Fruit fly (Drosophila melanogaster) whole organism, embryonic: Measurements from ENCODE around the gene Notum.
A peak's percentile ranks its signal among the peaks of the same experiment; 100 is the strongest.

ENCODE experiments used
- ATbp ChIP-seq: fragments of 200-800 bp; sonication (Bioruptor generic); optimal IDR thresholded peaks from 2 replicates; lab custom pipeline; 2017; ENCODE audit warnings: missing biosample characterization, mild to moderate bottlenecking, missing genetic modification characterization, missing genetic modification reagents
- Abd-B ChIP-seq: fragments of 200-800 bp; sonication (Bioruptor generic); optimal IDR thresholded peaks from 2 replicates; lab custom pipeline; 2018; ENCODE audit warnings: missing biosample characterization, mild to moderate bottlenecking, missing genetic modification characterization, moderate library complexity
- Adf1 ChIP-seq: fragments of 200-800 bp; sonication (Bioruptor generic); IDR thresholded peaks from 2 replicates; pipeline ENCODE4 v1.3.6; 2022; ENCODE audit warnings: missing biosample characterization, missing genetic modification characterization
- Asciz ChIP-seq: fragments of 200-800 bp; sonication (Bioruptor generic); optimal IDR thresholded peaks from 2 replicates; lab custom pipeline; 2017; ENCODE audit warnings: missing biosample characterization, mild to moderate bottlenecking, missing genetic modification characterization, missing genetic modification reagents
- B-H1 ChIP-seq: fragments of 200-800 bp; sonication (Bioruptor generic); IDR thresholded peaks from 3 replicates; pipeline ENCODE4 v1.3.6; 2022; ENCODE audit warnings: missing biosample characterization, missing genetic modification characterization
- Blimp-1 ChIP-seq: fragments of 200-800 bp; sonication (Bioruptor generic); optimal IDR thresholded peaks from 3 replicates; lab custom pipeline; 2018; ENCODE audit warnings: missing biosample characterization, missing genetic modification characterization, mild to moderate bottlenecking, moderate library complexity, missing genetic modification reagents
- CG11504 ChIP-seq: fragments of 200-800 bp; sonication (Bioruptor generic); optimal IDR thresholded peaks from 3 replicates; lab custom pipeline; 2019; ENCODE audit warnings: missing biosample characterization, mild to moderate bottlenecking, missing genetic modification characterization, moderate library complexity
- CG1233 ChIP-seq: fragments of 200-800 bp; sonication (Bioruptor generic); optimal IDR thresholded peaks from 4 replicates; lab custom pipeline; 2018; ENCODE audit warnings: missing biosample characterization, mild to moderate bottlenecking, missing genetic modification characterization
- CG14667 ChIP-seq: fragments of 200-800 bp; sonication (Bioruptor generic); IDR thresholded peaks from 2 replicates; pipeline ENCODE4 v1.3.6; 2022; ENCODE audit warnings: missing biosample characterization, missing genetic modification characterization
- CG15601 ChIP-seq: fragments of 200-800 bp; sonication (Bioruptor generic); optimal IDR thresholded peaks from 3 replicates; lab custom pipeline; 2019; ENCODE audit warnings: missing biosample characterization, mild to moderate bottlenecking, missing genetic modification characterization, moderate library complexity
- CG16779 ChIP-seq: fragments of 200-800 bp; sonication (Bioruptor generic); IDR thresholded peaks from 2 replicates; pipeline ENCODE4 v1.3.6; 2022; ENCODE audit warnings: missing biosample characterization, missing genetic modification characterization
- CG17186 ChIP-seq: fragments of 200-800 bp; sonication (Bioruptor generic); optimal IDR thresholded peaks from 3 replicates; lab custom pipeline; 2017; ENCODE audit warnings: missing biosample characterization, missing genetic modification reagents, missing genetic modification characterization
- CG17359 ChIP-seq: fragments of 200-800 bp; sonication (Bioruptor generic); optimal IDR thresholded peaks from 3 replicates; lab custom pipeline; 2018; ENCODE audit warnings: missing biosample characterization, mild to moderate bottlenecking, missing genetic modification characterization, moderate library complexity
- CG2116 ChIP-seq: fragments of 200-800 bp; sonication (Bioruptor generic); optimal IDR thresholded peaks from 3 replicates; lab custom pipeline; 2018; ENCODE audit warnings: missing biosample characterization, mild to moderate bottlenecking, missing genetic modification characterization
- CG2199 ChIP-seq: fragments of 200-800 bp; sonication (Bioruptor generic); IDR thresholded peaks from 3 replicates; pipeline ENCODE4 v1.3.6; 2022; ENCODE audit warnings: missing biosample characterization, missing genetic modification characterization
- CG2678 ChIP-seq: fragments of 200-800 bp; sonication (Bioruptor generic); optimal IDR thresholded peaks from 3 replicates; lab custom pipeline; 2019; ENCODE audit warnings: missing biosample characterization, mild to moderate bottlenecking, missing genetic modification characterization, moderate library complexity
- CG3407 ChIP-seq: fragments of 200-800 bp; sonication (Bioruptor generic); optimal IDR thresholded peaks from 2 replicates; lab custom pipeline; 2018; ENCODE audit warnings: missing biosample characterization, mild to moderate bottlenecking, missing genetic modification characterization
- CG4854 ChIP-seq: fragments of 200-800 bp; sonication (Bioruptor generic); optimal IDR thresholded peaks from 2 replicates; lab custom pipeline; 2016; ENCODE audit warnings: missing biosample characterization, missing genetic modification characterization, inconsistent platforms
- CG6765 ChIP-seq: fragments of 200-800 bp; sonication (Bioruptor generic); optimal IDR thresholded peaks from 3 replicates; lab custom pipeline; 2017; ENCODE audit warnings: missing biosample characterization, mild to moderate bottlenecking, missing genetic modification characterization
- CoRest ChIP-seq: fragments of 200-800 bp; sonication (Bioruptor generic); optimal IDR thresholded peaks from 3 replicates; lab custom pipeline; 2018; ENCODE audit warnings: missing biosample characterization, mild to moderate bottlenecking, missing genetic modification characterization, moderate library complexity
- GATAe ChIP-seq: fragments of 200-800 bp; sonication (Bioruptor generic); conservative IDR thresholded peaks from 2 replicates; pipeline ENCODE4 v1.3.6; 2022; ENCODE audit warnings: missing biosample characterization, missing genetic modification characterization
- HmgD ChIP-seq: fragments of 200-800 bp; sonication (Bioruptor generic); optimal IDR thresholded peaks from 3 replicates; lab custom pipeline; 2016; ENCODE audit warnings: missing biosample characterization, missing genetic modification characterization
- MTF-1 ChIP-seq: fragments of 200-800 bp; sonication (Bioruptor generic); optimal IDR thresholded peaks from 2 replicates; lab custom pipeline; 2018; ENCODE audit warnings: missing biosample characterization, mild to moderate bottlenecking, missing genetic modification characterization, borderline replicate concordance
- NFAT ChIP-seq: fragments of 200-800 bp; sonication (Bioruptor generic); IDR thresholded peaks from 2 replicates; pipeline ENCODE4 v1.3.6; 2022; ENCODE audit warnings: missing biosample characterization, missing genetic modification characterization
- Nf-YB ChIP-seq: fragments of 200-800 bp; sonication (Bioruptor generic); optimal IDR thresholded peaks from 3 replicates; lab custom pipeline; 2019; ENCODE audit warnings: missing biosample characterization, mild to moderate bottlenecking, missing genetic modification characterization, moderate library complexity
- PHDP ChIP-seq: fragments of 200-800 bp; sonication (Bioruptor generic); optimal IDR thresholded peaks from 3 replicates; lab custom pipeline; 2018; ENCODE audit warnings: missing biosample characterization, mild to moderate bottlenecking, missing genetic modification characterization, moderate library complexity
- Scr ChIP-seq: fragments of 200-800 bp; sonication (Bioruptor generic); IDR thresholded peaks from 2 replicates; pipeline ENCODE4 v1.3.6; 2022; ENCODE audit warnings: missing biosample characterization, missing genetic modification characterization; ENCODE audit not compliant: partially characterized antibody
- Sox100B ChIP-seq: fragments of 200-800 bp; sonication (Bioruptor generic); optimal IDR thresholded peaks from 3 replicates; lab custom pipeline; 2018; ENCODE audit warnings: missing biosample characterization, mild to moderate bottlenecking, missing genetic modification characterization
- TFAM ChIP-seq: fragments of 200-800 bp; sonication (Bioruptor generic); optimal IDR thresholded peaks from 2 replicates; lab custom pipeline; 2017; ENCODE audit warnings: missing biosample characterization, missing genetic modification characterization, inconsistent platforms
- Usf ChIP-seq: fragments of 200-800 bp; sonication (Bioruptor generic); optimal IDR thresholded peaks from 2 replicates; lab custom pipeline; 2017; ENCODE audit warnings: missing genotype, missing biosample characterization, missing genetic modification characterization
- ato ChIP-seq: fragments of 200-800 bp; sonication (Bioruptor generic); IDR thresholded peaks from 2 replicates; pipeline ENCODE4 v1.3.6; 2022; ENCODE audit warnings: missing biosample characterization, missing genetic modification characterization; ENCODE audit not compliant: partially characterized antibody
- bsh ChIP-seq, 2 experiments: fragments of 200-800 bp; sonication (Bioruptor generic); optimal IDR thresholded peaks; 2 replicates each; lab custom pipeline; 2017 to 2018; ENCODE audit warnings: mild to moderate bottlenecking in 2 of 2, missing biosample characterization in 2 of 2, missing genetic modification characterization in 2 of 2, moderate library complexity in 1 of 2
- btn ChIP-seq: fragments of 200-800 bp; sonication (Bioruptor generic); optimal IDR thresholded peaks from 2 replicates; lab custom pipeline; 2016; ENCODE audit warnings: missing biosample characterization, missing genetic modification characterization
- caup ChIP-seq: fragments of 200-800 bp; sonication (Bioruptor generic); optimal IDR thresholded peaks from 3 replicates; lab custom pipeline; 2017; ENCODE audit warnings: missing biosample characterization, mild to moderate bottlenecking, missing genetic modification characterization, moderate library complexity; ENCODE audit not compliant: severe bottlenecking
- ci ChIP-seq: fragments of 200-800 bp; sonication (Bioruptor generic); IDR thresholded peaks from 3 replicates; pipeline ENCODE4 v1.3.6; 2022; ENCODE audit warnings: missing biosample characterization, missing genetic modification characterization
- dimm ChIP-seq: fragments of 200-800 bp; sonication (Bioruptor generic); IDR thresholded peaks from 2 replicates; pipeline ENCODE4 v1.3.6; 2022; ENCODE audit warnings: missing biosample characterization, missing genetic modification characterization
- fd64A ChIP-seq: fragments of 200-800 bp; sonication (Bioruptor generic); optimal IDR thresholded peaks from 3 replicates; lab custom pipeline; 2018; ENCODE audit warnings: missing biosample characterization, mild to moderate bottlenecking, missing genetic modification characterization
- gem ChIP-seq: fragments of 200-800 bp; sonication (Bioruptor generic); optimal IDR thresholded peaks from 2 replicates; lab custom pipeline; 2019; ENCODE audit warnings: missing biosample characterization, mild to moderate bottlenecking, missing genetic modification characterization, moderate library complexity
- kah ChIP-seq: fragments of 200-800 bp; sonication (Bioruptor generic); optimal IDR thresholded peaks from 2 replicates; lab custom pipeline; 2018; ENCODE audit warnings: missing biosample characterization, mild to moderate bottlenecking, missing genetic modification characterization
- nau ChIP-seq: fragments of 200-800 bp; sonication (Bioruptor generic); optimal IDR thresholded peaks from 3 replicates; lab custom pipeline; 2017; ENCODE audit warnings: missing biosample characterization, mild to moderate bottlenecking, missing genetic modification characterization, missing genetic modification reagents
- sens ChIP-seq: fragments of 200-800 bp; sonication (Bioruptor generic); peaks from one replicate; lab custom pipeline; 2016; ENCODE audit warnings: missing biosample characterization, missing genetic modification characterization
- stc ChIP-seq: fragments of 200-800 bp; sonication (Bioruptor generic); IDR thresholded peaks from 2 replicates; pipeline ENCODE4 v1.3.6; 2022; ENCODE audit warnings: missing biosample characterization, missing genetic modification characterization
- unpg ChIP-seq: fragments of 200-800 bp; sonication (Bioruptor generic); optimal IDR thresholded peaks from 3 replicates; lab custom pipeline; 2018; ENCODE audit warnings: missing biosample characterization, mild to moderate bottlenecking, missing genetic modification characterization, moderate library complexity
- z ChIP-seq: fragments of 200-800 bp; sonication (Bioruptor generic); IDR thresholded peaks from 3 replicates; pipeline ENCODE4 v1.3.6; 2022; ENCODE audit warnings: missing biosample characterization, missing genetic modification characterization

Notum gene

dm6 chr3L:16004401-16005237 lies 18.7 kb upstream of the Notum start, which contains the start of the genes hzg and mRpS31 (continued):
- no peak for TF ChIP-seq CG17186
- TF ChIP-seq B-H1 (GFP tag; lab: Robert Waterston, UW), result no peak
- no peak for TF ChIP-seq nau
- no peak for TF ChIP-seq btn (GFP tag; lab: Kevin White, UChicago)
- TF ChIP-seq Usf (GFP tag; lab: Kevin White, UChicago), result no peak
- peak; percentile 58 for TF ChIP-seq CG2116 (GFP tag; lab: Kevin White, UChicago)
- no peak for TF ChIP-seq Adf1

DNA sequence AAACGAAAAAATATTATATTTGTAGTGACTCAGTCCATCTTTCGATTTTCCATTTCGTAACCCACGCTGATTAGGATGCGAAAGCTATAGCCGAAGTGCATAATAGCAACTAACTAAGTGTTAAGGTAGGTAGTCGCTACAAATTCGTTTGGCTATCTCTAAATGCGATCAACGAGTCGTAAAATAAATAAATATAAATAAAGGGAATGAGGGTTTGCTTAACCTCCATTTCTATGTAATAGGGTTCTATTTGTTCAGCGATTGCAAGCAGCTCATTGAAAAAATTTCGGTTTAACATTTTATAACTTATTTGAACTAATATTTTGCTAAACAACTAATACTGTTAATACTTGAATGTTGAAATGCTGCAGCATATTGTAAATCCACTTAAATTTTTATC lies 13.1 kb upstream of the Notum start:
- peak; percentile 1 for TF ChIP-seq CG2678 (tag; lab: Kevin White, UChicago)
- TF ChIP-seq CG15601 (tag; lab: Kevin White, UChicago), result peak; percentile 12
- TF ChIP-seq Blimp-1 (GFP tag; lab: Kevin White, UChicago), result peak; percentile 24
- TF ChIP-seq Sox100B, result peak; percentile 44
- TF ChIP-seq Nf-YB (GFP tag; lab: Kevin White, UChicago), result no peak
- peak; percentile 70 for TF ChIP-seq sens (GFP tag; lab: Kevin White, UChicago)
- peak in 1 of 2 experiments; percentile 16 for TF ChIP-seq bsh (GFP tag; optimal IDR thresholded peaks at IDR 0.05; lab: Kevin White, UChicago)
- peak; percentile 18 for TF ChIP-seq PHDP (tag; lab: Kevin White, UChicago)
- TF ChIP-seq stc (GFP tag; lab: Robert Waterston, UW), result no peak
- TF ChIP-seq fd64A (GFP tag; lab: Kevin White, UChicago), result peak; percentile 24
- TF ChIP-seq ATbp (GFP tag; lab: Kevin White, UChicago), result peak; percentile 33
- no peak for TF ChIP-seq CG16779 (GFP tag; lab: Robert Waterston, UW)
- TF ChIP-seq Asciz (GFP tag; lab: Kevin White, UChicago), result peak; percentile 46
- TF ChIP-seq CG11504 (tag; lab: Kevin White, UChicago), result peak; percentile 5
- TF ChIP-seq ci (GFP tag; lab: Robert Waterston, UW), result peak; percentile 46; the same call in 1 of the 3 replicates
- peak; percentile 51 for TF ChIP-seq CG17359
- TF ChIP-seq CG3407, result peak; percentile 29
- peak; percentile 4 for TF ChIP-seq CG1233
- peak; percentile 3 for TF ChIP-seq gem (tag; lab: Kevin White, UChicago)
- TF ChIP-seq Scr (GFP tag; lab: Robert Waterston, UW), result no peak

- TF ChIP-seq kah (peak; percentile 86), MTF-1 (no peak), CoRest (tag; lab: Kevin White, UChicago) (peak; percentile 39), CG4854 (GFP tag; lab: Kevin White, UChicago) (peak; percentile 18), unpg (GFP tag; lab: Kevin White, UChicago) (no peak), HmgD (GFP tag; lab: Kevin White, UChicago) (peak; percentile 59), CG2199 (no peak), dimm (no peak), CG14667 (GFP tag; lab: Robert Waterston, UW) (no peak), z (no peak), CG6765 (GFP tag; lab: Kevin White, UChicago) (no peak), Abd-B (GFP tag; lab: Kevin White, UChicago) (peak; percentile 78), TFAM (no peak), caup (peak; percentile 33), NFAT (peak; percentile 75), ato (GFP tag; lab: Robert Waterston, UW) (peak; percentile 93), GATAe (GFP tag; lab: Robert Waterston, UW) (no peak)
These were observed 11.7 kb upstream of the Notum start, which contains the start of gene mib1 for dm6 chr3L:16011319-16012210. Gene mib1 (minus strand): TSS chr3L:16011812.
